Fruit fly (Drosophila melanogaster): Measurements from ENCODE around the gene CG18549.

Gene CG18549

dm6 chr3R:12422379-12422975 is 26.6 kb upstream of the CG18549 start, which contains the start of the genes Scgbeta and CG17202 (continued):
- TF ChIP-seq Hr78 (GFP tag; optimal IDR thresholded peaks at IDR 0.05) (no peak), CG16815 (GFP tag; optimal IDR thresholded peaks at IDR 0.05) (no peak), CG43689 (GFP tag; IDR thresholded peaks at IDR 0.05) (no peak), CG10267 (tag; optimal IDR thresholded peaks at IDR 0.05) (no peak), Elba2 (GFP tag; optimal IDR thresholded peaks at IDR 0.05) (no peak), H15 (GFP tag; IDR thresholded peaks at IDR 0.05) (no peak), ap (GFP tag; IDR thresholded peaks at IDR 0.05) (no peak), Dp (GFP tag; optimal IDR thresholded peaks at IDR 0.05) (peak; percentile 66), en (GFP tag; optimal IDR thresholded peaks at IDR 0.05) (no peak), mirr (GFP tag; optimal IDR thresholded peaks at IDR 0.05) (no peak), BtbVII (GFP tag; optimal IDR thresholded peaks at IDR 0.05) (no peak), Ravus (GFP tag; IDR thresholded peaks at IDR 0.05) (no peak), gsb (GFP tag; IDR thresholded peaks at IDR 0.05) (no peak), Antp (GFP tag; optimal IDR thresholded peaks at IDR 0.05) (no peak), HHEX (GFP tag; optimal IDR thresholded peaks at IDR 0.05) (no peak), CG7839 (tag; optimal IDR thresholded peaks at IDR 0.05) (no peak), twi (tag; optimal IDR thresholded peaks at IDR 0.05) (no peak), Ets65A (GFP tag) (peak; percentile 49), shn (GFP tag; optimal IDR thresholded peaks at IDR 0.05) (no peak), CG30431 (GFP tag; optimal IDR thresholded peaks at IDR 0.05) (no peak), Dip3 (GFP tag; optimal IDR thresholded peaks at IDR 0.05) (no peak), chm (GFP tag; IDR thresholded peaks at IDR 0.05) (no peak), CG7271 (tag; optimal IDR thresholded peaks at IDR 0.05) (no peak), CG30403 (GFP tag; optimal IDR thresholded peaks at IDR 0.05) (peak; percentile 37), sna (GFP tag; IDR thresholded peaks at IDR 0.05; ENCODE audit: partially characterized antibody) (no peak), CG5245 (GFP tag; optimal IDR thresholded peaks at IDR 0.05) (no peak)

- TF ChIP-seq CG12219 (GFP tag; optimal IDR thresholded peaks at IDR 0.05) (no peak), Med (GFP tag) (peak; percentile 30), CG7372 (GFP tag; IDR thresholded peaks at IDR 0.05) (no peak), sr (GFP tag; IDR thresholded peaks at IDR 0.05) (peak; percentile 8; the same call in 1 of the 3 replicates), CG2202 (tag; optimal IDR thresholded peaks at IDR 0.05) (no peak), CG10321 (GFP tag; IDR thresholded peaks at IDR 0.05) (no peak), dan (GFP tag; IDR thresholded peaks at IDR 0.05) (no peak), TFAM (GFP tag; optimal IDR thresholded peaks at IDR 0.05) (no peak), her (GFP tag; optimal IDR thresholded peaks at IDR 0.05) (no peak), sc (optimal IDR thresholded peaks at IDR 0.05) (no peak), sc (GFP tag; optimal IDR thresholded peaks at IDR 0.05) (no peak), Ets65A (GFP tag) (peak; percentile 44), CG18599 (GFP tag; optimal IDR thresholded peaks at IDR 0.05) (no peak), CG30431 (GFP tag; optimal IDR thresholded peaks at IDR 0.05) (no peak), CG6791 (GFP tag; IDR thresholded peaks at IDR 0.05; ENCODE audit: partially characterized antibody) (0 out of 3 replicates have a peak, but pooled peaks have one; percentile 34)
These were observed 25.1 kb upstream of the CG18549 start for dm6 chr3R:12423997-12424396.

Data from whole organism, embryonic.